Worm (Caenorhabditis elegans): ENCODE measurements around the gene E01G4.6.

ce11 chrII:13469043-13469652 lies 13.1 kb upstream of the E01G4.6 start, which contains the start of gene E01G4.3:
- TF ChIP-seq flt-1 (GFP tag; IDR thresholded peaks at IDR 0.05) (no peak), ama-1 (optimal IDR thresholded peaks at IDR 0.05) (no peak), tra-4 (tag; optimal IDR thresholded peaks at IDR 0.05) (no peak), scrt-1 (GFP tag; IDR thresholded peaks at IDR 0.05) (no peak), sea-1 (GFP tag; conservative IDR thresholded peaks at IDR 0.05) (no peak), hmbx-1 (tag; optimal IDR thresholded peaks at IDR 0.05) (no peak), ceh-36 (tag; optimal IDR thresholded peaks at IDR 0.05) (no peak), B0310.2 (tag; optimal IDR thresholded peaks at IDR 0.05) (no peak)

All from whole organism, early embryonic.